Worm (Caenorhabditis elegans): ENCODE data around the gene vms-1.

vms-1 gene

DNA sequence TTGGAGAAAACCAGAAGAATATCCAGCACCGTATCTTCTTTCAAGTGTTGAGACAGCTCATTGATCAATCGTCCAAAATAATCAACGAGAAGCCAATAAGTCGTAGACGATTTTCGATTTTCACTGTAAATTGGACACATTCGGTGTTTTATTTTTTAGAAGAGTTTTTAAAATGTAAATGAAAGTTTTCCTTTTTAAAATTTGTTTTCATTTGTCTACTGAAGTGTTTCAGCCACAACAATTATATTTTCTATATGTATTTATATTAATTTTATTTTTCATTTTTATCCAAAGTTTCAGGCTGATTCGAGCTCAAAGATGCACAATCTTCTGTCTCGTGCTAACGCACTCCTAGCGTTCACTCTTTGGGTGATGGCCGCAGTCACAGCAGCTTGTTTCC, 43.6 kb upstream of the vms-1 start, which contains the start of gene spcs-3:
Gene spcs-3, plus strand, starts transcription at position 301 of the 400 bp plus-strand sequence.
- TF ChIP-seq tbx-2 (tag; optimal IDR thresholded peaks at IDR 0.05) (no peak), unc-3 (GFP tag; conservative IDR thresholded peaks at IDR 0.05) (no peak), unc-3 (tag; optimal IDR thresholded peaks at IDR 0.05) (no peak), pha-4 (tag; optimal IDR thresholded peaks at IDR 0.05) (no peak), hlh-30 (tag; optimal IDR thresholded peaks at IDR 0.05; ENCODE audit: insufficient read depth) (no peak), pqm-1 (tag; optimal IDR thresholded peaks at IDR 0.05) (no peak), ceh-48 (tag; optimal IDR thresholded peaks at IDR 0.05) (no peak), gmeb-2 (tag; optimal IDR thresholded peaks at IDR 0.05) (no peak), eyg-1 (tag; optimal IDR thresholded peaks at IDR 0.05) (no peak), ceh-24 (tag; optimal IDR thresholded peaks at IDR 0.05) (no peak), che-1 (tag; optimal IDR thresholded peaks at IDR 0.05) (no peak), C38D4.7 (GFP tag; optimal IDR thresholded peaks at IDR 0.05) (no peak), nfya-1 (tag; optimal IDR thresholded peaks at IDR 0.05) (no peak), hlh-6 (tag; optimal IDR thresholded peaks at IDR 0.05) (no peak), K09A11.1 (tag; optimal IDR thresholded peaks at IDR 0.05; ENCODE audit: insufficient read depth) (no peak), ahr-1 (tag; optimal IDR thresholded peaks at IDR 0.05) (no peak)

DNA sequence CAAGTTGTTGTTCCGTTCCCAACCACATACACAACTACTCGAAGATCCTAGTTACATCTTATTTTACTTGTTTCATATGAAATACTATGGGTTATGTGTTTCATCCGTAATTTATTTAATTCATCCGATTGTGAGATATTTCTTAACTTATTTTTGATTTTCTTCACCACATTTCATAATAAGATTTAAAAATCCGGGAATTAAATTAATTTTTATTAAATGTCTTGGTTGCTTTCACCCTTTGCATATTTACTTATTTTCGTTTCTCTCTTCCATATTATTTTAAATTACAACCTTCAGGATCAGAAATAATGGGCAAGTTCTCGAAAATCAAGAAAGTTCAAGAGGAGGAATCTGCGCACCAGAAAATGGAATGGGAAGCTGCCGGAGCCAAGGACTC, 42.6 kb upstream of the vms-1 start, which contains the start of gene K12H4.3:
Gene K12H4.3, plus strand, starts transcription at position 301 of the 400 bp plus-strand sequence.
- TF ChIP-seq C08G9.2 (tag; optimal IDR thresholded peaks at IDR 0.05): no peak
- TF ChIP-seq unc-42 (tag; optimal IDR thresholded peaks at IDR 0.05): no peak
- no peak for TF ChIP-seq fax-1 (tag; optimal IDR thresholded peaks at IDR 0.05)
- no peak for TF ChIP-seq che-1 (tag; optimal IDR thresholded peaks at IDR 0.05)
- no peak for TF ChIP-seq ceh-9 (tag; optimal IDR thresholded peaks at IDR 0.05)
- no peak for TF ChIP-seq nfya-1 (tag; optimal IDR thresholded peaks at IDR 0.05)
- no peak for TF ChIP-seq elt-4 (tag; optimal IDR thresholded peaks at IDR 0.05)
- no peak for TF ChIP-seq rnt-1 (tag; optimal IDR thresholded peaks at IDR 0.05)
- no peak for TF ChIP-seq pag-3 (tag; optimal IDR thresholded peaks at IDR 0.05; ENCODE audit: borderline replicate concordance)
- no peak for TF ChIP-seq ceh-30 (tag; optimal IDR thresholded peaks at IDR 0.05)
- no peak for TF ChIP-seq K02D7.2 (tag; optimal IDR thresholded peaks at IDR 0.05)
- no peak for TF ChIP-seq ceh-2 (tag; optimal IDR thresholded peaks at IDR 0.05)
- no peak for TF ChIP-seq ztf-16 (tag; optimal IDR thresholded peaks at IDR 0.05)

DNA sequence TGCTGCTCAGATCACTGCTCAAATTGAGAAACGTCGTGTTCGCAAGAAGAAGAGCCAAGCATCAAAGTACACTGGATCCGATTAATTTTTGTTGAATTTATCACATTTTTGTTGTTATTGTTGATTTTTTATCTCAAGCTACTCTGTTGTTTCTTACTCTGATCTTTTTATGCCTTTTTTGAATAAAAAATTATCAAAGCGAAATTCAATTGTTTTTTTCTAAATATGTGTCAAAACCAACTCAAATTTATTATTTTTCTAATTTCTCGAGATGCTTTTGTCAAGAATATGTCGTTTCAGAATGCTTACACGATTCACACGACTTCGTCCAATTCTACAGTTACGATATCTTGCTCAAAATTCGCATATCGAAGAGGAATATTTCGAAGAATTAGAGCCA, 40.9 kb upstream of the vms-1 start, which contains the start of gene K12H4.2:
Gene K12H4.2, plus strand, starts transcription at position 301 of the 400 bp plus-strand sequence.
- TF ChIP-seq pqm-1 (tag; optimal IDR thresholded peaks at IDR 0.05) (no peak), pag-3 (tag; optimal IDR thresholded peaks at IDR 0.05; ENCODE audit: borderline replicate concordance) (no peak), hlh-8 (tag; optimal IDR thresholded peaks at IDR 0.05) (no peak), F13H6.1 (tag; optimal IDR thresholded peaks at IDR 0.05) (no peak), nhr-11 (tag; optimal IDR thresholded peaks at IDR 0.05) (no peak), pros-1 (tag; optimal IDR thresholded peaks at IDR 0.05) (no peak), pha-2 (tag; optimal IDR thresholded peaks at IDR 0.05) (no peak), tbx-2 (tag; optimal IDR thresholded peaks at IDR 0.05) (no peak), tbx-7 (tag; optimal IDR thresholded peaks at IDR 0.05) (no peak), ama-1 (optimal IDR thresholded peaks at IDR 0.05) (no peak), ceh-30 (tag; optimal IDR thresholded peaks at IDR 0.05) (no peak), ceh-34 (tag; optimal IDR thresholded peaks at IDR 0.05) (no peak), nfya-1 (tag; optimal IDR thresholded peaks at IDR 0.05) (no peak), K09A11.1 (tag; optimal IDR thresholded peaks at IDR 0.05; ENCODE audit: insufficient read depth) (no peak)

DNA sequence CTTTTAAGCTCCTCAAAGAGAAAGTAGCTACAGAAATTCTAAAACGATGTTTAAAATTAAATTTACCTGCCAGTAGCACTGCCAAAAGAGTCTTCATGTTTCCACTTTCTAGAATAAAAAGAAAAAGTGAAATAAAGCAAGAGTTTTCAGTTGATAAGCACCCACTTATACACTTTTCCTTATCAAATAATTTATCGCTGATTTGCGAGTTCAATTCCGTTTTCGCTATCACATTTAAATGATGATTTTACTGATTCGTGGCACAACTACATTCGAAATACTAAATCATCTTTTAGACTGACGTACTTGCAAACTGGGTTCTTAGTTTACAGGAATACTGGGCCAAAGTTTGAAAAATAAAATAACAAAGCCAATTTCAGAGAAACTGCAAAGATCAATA, 37.4 kb upstream of the vms-1 start, which contains the start of gene K12H4.7:
Gene K12H4.7, minus strand, starts transcription at position 138 of the 400 bp plus-strand sequence.
- TF ChIP-seq elt-2 (tag; optimal IDR thresholded peaks at IDR 0.05) (peak; percentile 33), hlh-13 (GFP tag; optimal IDR thresholded peaks at IDR 0.05) (no peak)
